Fruit fly (Drosophila melanogaster) whole organism, embryonic: ENCODE results near the gene zye.

Experiments
- Adf1 ChIP-seq: fragments of 200-800 bp; sonication (Bioruptor generic); IDR thresholded peaks from 2 replicates; pipeline ENCODE4 v1.3.6; 2022; ENCODE audit warnings: missing biosample characterization, missing genetic modification characterization
- BtbVII ChIP-seq: fragments of 200-800 bp; sonication (Bioruptor generic); optimal IDR thresholded peaks from 3 replicates; lab custom pipeline; 2017; ENCODE audit warnings: missing biosample characterization, mild to moderate bottlenecking, missing genetic modification characterization
- CG10366 ChIP-seq: fragments of 200-800 bp; sonication (Bioruptor generic); IDR thresholded peaks from 2 replicates; pipeline ENCODE4 v1.3.6; 2022; ENCODE audit warnings: missing biosample characterization, missing genetic modification characterization
- CG12104 ChIP-seq: fragments of 200-800 bp; sonication (Bioruptor generic); optimal IDR thresholded peaks from 3 replicates; lab custom pipeline; 2016; ENCODE audit warnings: missing biosample characterization, missing genetic modification characterization
- CG12942 ChIP-seq: fragments of 200-800 bp; sonication (Bioruptor generic); optimal IDR thresholded peaks from 3 replicates; lab custom pipeline; 2016; ENCODE audit warnings: missing biosample characterization, missing genetic modification characterization
- CG13287 ChIP-seq: fragments of 200-800 bp; sonication (Bioruptor generic); IDR thresholded peaks from 2 replicates; pipeline ENCODE4 v1.3.6; 2022; ENCODE audit warnings: missing biosample characterization, missing genetic modification characterization; ENCODE audit not compliant: partially characterized antibody
- CG13775 ChIP-seq: fragments of 200-800 bp; sonication (Bioruptor generic); optimal IDR thresholded peaks from 3 replicates; lab custom pipeline; 2017; ENCODE audit warnings: missing biosample characterization, mild to moderate bottlenecking, missing genetic modification characterization
- CG14014 ChIP-seq: fragments of 200-800 bp; sonication (Bioruptor generic); IDR thresholded peaks from 2 replicates; pipeline ENCODE4 v1.3.6; 2022; ENCODE audit warnings: missing biosample characterization, missing genetic modification characterization
- CG14441 ChIP-seq: fragments of 200-800 bp; sonication (Bioruptor generic); IDR thresholded peaks from 2 replicates; pipeline ENCODE4 v1.3.6; 2022; ENCODE audit warnings: missing biosample characterization, missing genetic modification characterization
- CG1529 ChIP-seq: fragments of 200-800 bp; sonication (Bioruptor generic); optimal IDR thresholded peaks from 3 replicates; lab custom pipeline; 2018; ENCODE audit warnings: missing biosample characterization, missing genetic modification characterization
- CG1602 ChIP-seq: fragments of 200-800 bp; sonication (Bioruptor generic); optimal IDR thresholded peaks from 3 replicates; lab custom pipeline; 2016; ENCODE audit warnings: missing biosample characterization, missing genetic modification characterization
- CG1603 ChIP-seq: fragments of 200-800 bp; sonication (Bioruptor generic); optimal IDR thresholded peaks from 2 replicates; lab custom pipeline; 2019; ENCODE audit warnings: missing biosample characterization, mild to moderate bottlenecking, missing genetic modification characterization, moderate library complexity
- CG30020 ChIP-seq: fragments of 200-800 bp; optimal IDR thresholded peaks from 2 replicates; lab custom pipeline; 2019; ENCODE audit warnings: missing biosample characterization, mild to moderate bottlenecking, missing genetic modification characterization, moderate library complexity
- CG32767 ChIP-seq: fragments of 200-800 bp; sonication (Bioruptor generic); IDR thresholded peaks from 2 replicates; pipeline ENCODE4 v1.3.6; 2022; ENCODE audit warnings: missing biosample characterization, missing genetic modification characterization
- CG4617 ChIP-seq: fragments of 200-800 bp; sonication (Bioruptor generic); optimal IDR thresholded peaks from 3 replicates; lab custom pipeline; 2016; ENCODE audit warnings: missing biosample characterization, missing genetic modification characterization, borderline replicate concordance
- CG6272 ChIP-seq: fragments of 200-800 bp; sonication (Bioruptor generic); IDR thresholded peaks from 2 replicates; pipeline ENCODE4 v1.3.6; 2022; ENCODE audit warnings: missing biosample characterization, missing genetic modification characterization
- CG6683 ChIP-seq: fragments of 200-800 bp; sonication (Bioruptor generic); optimal IDR thresholded peaks from 2 replicates; lab custom pipeline; 2017; ENCODE audit warnings: missing biosample characterization, mild to moderate bottlenecking, missing genetic modification characterization, missing genetic modification reagents
- CG6765 ChIP-seq: fragments of 200-800 bp; sonication (Bioruptor generic); optimal IDR thresholded peaks from 3 replicates; lab custom pipeline; 2017; ENCODE audit warnings: missing biosample characterization, mild to moderate bottlenecking, missing genetic modification characterization
- CG8478 ChIP-seq: fragments of >200 bp; optimal IDR thresholded peaks from 2 replicates; lab custom pipeline; 2018
- CG9609 ChIP-seq: fragments of 200-800 bp; sonication (Bioruptor generic); optimal IDR thresholded peaks from 3 replicates; lab custom pipeline; 2016; ENCODE audit warnings: missing biosample characterization, missing genetic modification characterization
- CG9727 ChIP-seq: fragments of 200-800 bp; sonication (Bioruptor generic); optimal IDR thresholded peaks from 3 replicates; lab custom pipeline; 2017; ENCODE audit warnings: missing biosample characterization, mild to moderate bottlenecking, missing genetic modification characterization
- CG9797 ChIP-seq: fragments of 200-800 bp; sonication (Bioruptor generic); optimal IDR thresholded peaks from 3 replicates; lab custom pipeline; 2018; ENCODE audit warnings: missing biosample characterization, mild to moderate bottlenecking, missing genetic modification characterization
- E2f1 ChIP-seq: fragments of 200-800 bp; sonication (Bioruptor generic); IDR thresholded peaks from 2 replicates; pipeline ENCODE4 v1.3.6; 2022; ENCODE audit warnings: missing biosample characterization, missing genetic modification characterization
- Hr51 ChIP-seq, 2 experiments: fragments of 200-800 bp; sonication (Bioruptor generic); optimal IDR thresholded peaks; 2 replicates in 1 of 2; 3 replicates in 1 of 2; lab custom pipeline; 2016 to 2018; ENCODE audit warnings: missing biosample characterization in 2 of 2, missing genetic modification characterization in 2 of 2, mild to moderate bottlenecking in 1 of 2, moderate library complexity in 1 of 2
- Lhr ChIP-seq: fragments of 200-800 bp; sonication (Bioruptor generic); optimal IDR thresholded peaks from 3 replicates; lab custom pipeline; 2017; ENCODE audit warnings: mild to moderate bottlenecking, missing biosample characterization, missing genetic modification reagents, missing genetic modification characterization
- MTF-1 ChIP-seq: fragments of 200-800 bp; sonication (Bioruptor generic); optimal IDR thresholded peaks from 2 replicates; lab custom pipeline; 2018; ENCODE audit warnings: missing biosample characterization, mild to moderate bottlenecking, missing genetic modification characterization, borderline replicate concordance
- Myb ChIP-seq: fragments of 200-800 bp; sonication (Bioruptor generic); optimal IDR thresholded peaks from 2 replicates; lab custom pipeline; 2016; ENCODE audit warnings: missing biosample characterization, missing genetic modification characterization
- NC2β ChIP-seq: fragments of 200-800 bp; sonication (Bioruptor generic); optimal IDR thresholded peaks from 2 replicates; lab custom pipeline; 2016; ENCODE audit warnings: missing biosample characterization, missing genetic modification characterization
- NK7.1 ChIP-seq: fragments of 200-800 bp; sonication (Bioruptor generic); optimal IDR thresholded peaks from 3 replicates; lab custom pipeline; 2016; ENCODE audit warnings: missing biosample characterization, missing genetic modification characterization
- Ravus ChIP-seq: fragments of 200-800 bp; sonication (Bioruptor generic); IDR thresholded peaks from 2 replicates; pipeline ENCODE4 v1.3.6; 2022; ENCODE audit warnings: missing biosample characterization, missing genetic modification characterization
- Sin3A ChIP-seq: fragments of >200 bp; optimal IDR thresholded peaks from 2 replicates; lab custom pipeline; 2018
- Spps ChIP-seq: fragments of 200-800 bp; sonication (Bioruptor generic); optimal IDR thresholded peaks from 2 replicates; lab custom pipeline; 2018; ENCODE audit warnings: missing biosample characterization, mild to moderate bottlenecking, missing genetic modification characterization
- Xbp1 ChIP-seq: fragments of 200-800 bp; sonication (Bioruptor generic); optimal IDR thresholded peaks from 3 replicates; lab custom pipeline; 2016; ENCODE audit warnings: missing biosample characterization, mild to moderate bottlenecking, missing genetic modification characterization
- bcd ChIP-seq: fragments of 200-800 bp; sonication (Bioruptor generic); optimal IDR thresholded peaks from 2 replicates; lab custom pipeline; 2017; ENCODE audit warnings: missing biosample characterization, mild to moderate bottlenecking, missing genetic modification characterization
- caup ChIP-seq: fragments of 200-800 bp; sonication (Bioruptor generic); optimal IDR thresholded peaks from 3 replicates; lab custom pipeline; 2017; ENCODE audit warnings: missing biosample characterization, mild to moderate bottlenecking, missing genetic modification characterization, moderate library complexity; ENCODE audit not compliant: severe bottlenecking
- danr ChIP-seq: fragments of 200-800 bp; sonication (Bioruptor generic); IDR thresholded peaks from 2 replicates; pipeline ENCODE4 v1.3.6; 2022; ENCODE audit warnings: missing biosample characterization, missing genetic modification characterization
- dimm ChIP-seq: fragments of 200-800 bp; sonication (Bioruptor generic); IDR thresholded peaks from 2 replicates; pipeline ENCODE4 v1.3.6; 2022; ENCODE audit warnings: missing biosample characterization, missing genetic modification characterization
- eve ChIP-seq, 2 experiments: fragments of >200 bp; optimal IDR thresholded peaks; 2 replicates each; lab custom pipeline; 2017; ENCODE audit warnings: missing biosample characterization in 2 of 2, missing genetic modification characterization in 2 of 2
- fd3F ChIP-seq: fragments of 200-800 bp; sonication (Bioruptor generic); optimal IDR thresholded peaks from 2 replicates; lab custom pipeline; 2018; ENCODE audit warnings: missing biosample characterization, mild to moderate bottlenecking, missing genetic modification characterization, moderate library complexity
- fd64A ChIP-seq: fragments of 200-800 bp; sonication (Bioruptor generic); optimal IDR thresholded peaks from 3 replicates; lab custom pipeline; 2018; ENCODE audit warnings: missing biosample characterization, mild to moderate bottlenecking, missing genetic modification characterization
- grau ChIP-seq: fragments of 200-800 bp; optimal IDR thresholded peaks from 3 replicates; lab custom pipeline; 2019; ENCODE audit warnings: missing biosample characterization, mild to moderate bottlenecking, missing genetic modification characterization, moderate library complexity
- maf-S ChIP-seq: fragments of 200-800 bp; sonication (Bioruptor generic); optimal IDR thresholded peaks from 2 replicates; lab custom pipeline; 2016; ENCODE audit warnings: missing biosample characterization, missing genetic modification characterization
- nom ChIP-seq: fragments of 200-800 bp; sonication (Bioruptor generic); optimal IDR thresholded peaks from 2 replicates; lab custom pipeline; 2017; ENCODE audit warnings: missing biosample characterization, missing genetic modification characterization, mild to moderate bottlenecking, moderate library complexity, missing genetic modification reagents
- org-1 ChIP-seq: fragments of 200-800 bp; sonication (Bioruptor generic); optimal IDR thresholded peaks from 2 replicates; lab custom pipeline; 2017; ENCODE audit warnings: missing biosample characterization, missing genetic modification characterization
- otp ChIP-seq: fragments of 200-800 bp; sonication (Bioruptor generic); IDR thresholded peaks from 3 replicates; pipeline ENCODE4, ENCODE4 v1.3.6; 2022; ENCODE audit warnings: missing biosample characterization, missing genetic modification characterization
- pnt ChIP-seq: fragments of 200-800 bp; sonication (Bioruptor generic); optimal IDR thresholded peaks from 3 replicates; lab custom pipeline; 2016; ENCODE audit warnings: missing biosample characterization, missing genetic modification characterization
- ro ChIP-seq: fragments of 200-800 bp; sonication (Bioruptor generic); IDR thresholded peaks from 2 replicates; pipeline ENCODE4 v1.3.6; 2022; ENCODE audit warnings: missing biosample characterization, missing genetic modification characterization
- sug ChIP-seq: fragments of 200-800 bp; optimal IDR thresholded peaks from 2 replicates; lab custom pipeline; 2019; ENCODE audit warnings: missing biosample characterization, mild to moderate bottlenecking, missing genetic modification characterization, moderate library complexity
- tgo ChIP-seq: fragments of 200-800 bp; sonication (Bioruptor generic); IDR thresholded peaks from 3 replicates; pipeline ENCODE4 v1.3.6; 2022; ENCODE audit warnings: missing biosample characterization, missing genetic modification characterization
- vfl ChIP-seq: fragments of 200-800 bp; sonication (Bioruptor generic); optimal IDR thresholded peaks from 2 replicates; lab custom pipeline; 2016; ENCODE audit warnings: missing biosample characterization, missing genetic modification characterization

The zye gene

DNA sequence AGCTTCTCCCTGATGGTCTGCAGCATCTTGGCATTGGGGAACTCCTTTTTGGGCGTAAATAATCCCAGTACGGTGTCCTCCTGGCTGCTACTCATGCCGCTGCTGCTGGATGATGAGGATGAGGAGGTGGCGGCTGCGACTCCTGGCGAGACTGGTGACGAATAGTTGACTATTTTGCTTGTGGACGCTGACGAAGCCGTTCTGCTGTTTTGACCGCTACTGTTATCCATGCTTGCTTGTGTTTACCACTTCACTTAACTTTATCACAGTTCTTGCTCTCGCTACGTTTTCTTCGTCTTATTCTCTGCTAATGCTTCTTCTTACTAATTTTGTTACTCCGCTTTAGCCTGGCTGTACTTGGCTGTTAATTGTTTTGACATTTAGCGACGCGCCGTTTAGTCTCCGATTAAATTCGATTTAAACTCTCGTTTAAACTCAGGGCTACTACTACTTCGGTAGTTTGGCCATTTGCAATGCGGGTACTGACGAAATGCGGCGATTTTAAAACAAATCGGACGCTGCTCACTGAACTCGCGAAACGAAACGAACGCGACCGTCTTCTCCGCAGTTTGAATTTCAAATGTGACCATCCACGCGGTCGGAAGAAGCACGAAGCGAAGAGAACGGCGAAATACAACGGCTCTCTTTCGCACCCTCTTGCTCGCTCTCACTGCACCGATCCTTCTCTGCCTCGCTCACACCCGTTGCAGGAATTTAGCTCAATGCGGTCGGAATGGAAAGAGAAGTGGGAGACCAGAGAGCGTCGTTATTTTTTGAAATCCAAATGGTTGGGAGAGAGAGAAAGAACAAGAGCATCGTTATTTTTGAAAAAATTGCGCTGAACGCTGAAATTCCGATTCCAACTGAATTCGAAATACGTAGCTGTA, 12.1 kb upstream of the zye start, which contains the start of gene trbl (continued):
- TF ChIP-seq bcd (GFP tag; lab: Kevin White, UChicago): no peak
- no peak for TF ChIP-seq CG12104
- TF ChIP-seq CG12942 (GFP tag; lab: Kevin White, UChicago): no peak
- peak; percentile 86 for TF ChIP-seq CG9797 (GFP tag; lab: Kevin White, UChicago)
- peak; percentile 70 for TF ChIP-seq CG13287 (GFP tag; lab: Robert Waterston, UW)
- TF ChIP-seq CG10366 (GFP tag; lab: Robert Waterston, UW): no peak
- TF ChIP-seq Spps (tag; lab: Kevin White, UChicago): no peak
- no peak for TF ChIP-seq maf-S (GFP tag; lab: Kevin White, UChicago)
- no peak for TF ChIP-seq NK7.1 (GFP tag; lab: Kevin White, UChicago)
- peak; percentile 35 for TF ChIP-seq grau (tag; lab: Kevin White, UChicago)
- no peak for TF ChIP-seq CG6683 (GFP tag; lab: Kevin White, UChicago)
- TF ChIP-seq sug: no peak
- peak; percentile 66 for TF ChIP-seq BtbVII (GFP tag; lab: Kevin White, UChicago)
- TF ChIP-seq danr (GFP tag; lab: Robert Waterston, UW): no peak
- no peak; the same call in 1 of the 2 replicates for TF ChIP-seq CG32767 (GFP tag; lab: Robert Waterston, UW)
- peak; percentile 27 for TF ChIP-seq CG1603 (tag; lab: Kevin White, UChicago)
- no peak for TF ChIP-seq Sin3A
- TF ChIP-seq nom (GFP tag; lab: Kevin White, UChicago): peak; percentile 58
- TF ChIP-seq eve (GFP tag; optimal IDR thresholded peaks at IDR 0.05; lab: Kevin White, UChicago): no peak
- TF ChIP-seq Lhr (GFP tag; lab: Kevin White, UChicago): no peak
- TF ChIP-seq CG4617 (GFP tag; lab: Kevin White, UChicago): no peak
- TF ChIP-seq CG6272: no peak
- TF ChIP-seq Adf1 (GFP tag; lab: Robert Waterston, UW): no peak; the same call in 1 of the 2 replicates
- peak; percentile 49 for TF ChIP-seq CG8478 (lab: Kevin White, UChicago)
- no peak for TF ChIP-seq Xbp1 (GFP tag; lab: Kevin White, UChicago)
- no peak; the same call in 2 of the 3 replicates for TF ChIP-seq tgo (GFP tag; lab: Robert Waterston, UW)
- TF ChIP-seq E2f1: no peak
- TF ChIP-seq CG9609 (GFP tag; lab: Kevin White, UChicago): no peak
- TF ChIP-seq Hr51 (GFP tag; optimal IDR thresholded peaks at IDR 0.05; lab: Kevin White, UChicago): peak in 1 of 2 experiments; percentile 25
- TF ChIP-seq fd3F (GFP tag; lab: Kevin White, UChicago): no peak
- no peak for TF ChIP-seq CG14014 (GFP tag; lab: Robert Waterston, UW)
- peak; percentile 20 for TF ChIP-seq CG30020 (tag; lab: Kevin White, UChicago)
- peak; percentile 13 for TF ChIP-seq NC2β (GFP tag; lab: Kevin White, UChicago)
- TF ChIP-seq CG14441 (GFP tag; lab: Robert Waterston, UW): no peak
- TF ChIP-seq CG13775 (GFP tag; lab: Kevin White, UChicago): no peak
- TF ChIP-seq Ravus (GFP tag; lab: Robert Waterston, UW): no peak
- TF ChIP-seq caup: peak; percentile 28
- no peak for TF ChIP-seq pnt (GFP tag; lab: Kevin White, UChicago)
- TF ChIP-seq vfl (GFP tag; lab: Kevin White, UChicago): no peak
- peak; percentile 44 for TF ChIP-seq MTF-1
- TF ChIP-seq Myb: peak; percentile 84
- no peak for TF ChIP-seq fd64A (GFP tag; lab: Kevin White, UChicago)
- TF ChIP-seq ro (GFP tag; lab: Robert Waterston, UW): no peak
- no peak for TF ChIP-seq CG1529
- no peak for TF ChIP-seq CG9727 (GFP tag; lab: Kevin White, UChicago)
- no peak for TF ChIP-seq org-1 (GFP tag; lab: Kevin White, UChicago)
- TF ChIP-seq dimm (GFP tag; lab: Robert Waterston, UW): no peak
- TF ChIP-seq CG6765 (GFP tag; lab: Kevin White, UChicago): peak; percentile 43
- no peak for TF ChIP-seq otp (GFP tag; lab: Robert Waterston, UW)
- TF ChIP-seq CG1602 (GFP tag; lab: Kevin White, UChicago): no peak
